Fruit fly (Drosophila melanogaster): ENCODE data around the gene CG12990.

Gene CG12990

dm6 chrX:17624983-17625401 lies 46.7 kb downstream of the CG12990 start (continued):
- TF ChIP-seq lz (GFP tag; optimal IDR thresholded peaks at IDR 0.05) = peak; percentile 95
- peak; percentile 95 for TF ChIP-seq Sox102F (GFP tag; optimal IDR thresholded peaks at IDR 0.05)
- peak; percentile 74 for TF ChIP-seq dsx (GFP tag; optimal IDR thresholded peaks at IDR 0.05; ENCODE audit: poor library complexity, severe bottlenecking)
- TF ChIP-seq CG8319 (GFP tag; optimal IDR thresholded peaks at IDR 0.05) = peak; percentile 83
- TF ChIP-seq pdm3 (GFP tag; optimal IDR thresholded peaks at IDR 0.05) = peak; percentile 90
- TF ChIP-seq CG8632 (GFP tag; optimal IDR thresholded peaks at IDR 0.05) = peak; percentile 89
- peak; percentile 86 for TF ChIP-seq CG6163 (GFP tag; IDR thresholded peaks at IDR 0.05)
- peak; percentile 91 for TF ChIP-seq Sox14 (GFP tag; optimal IDR thresholded peaks at IDR 0.05)
- peak; percentile 84 for TF ChIP-seq CG11294 (GFP tag; IDR thresholded peaks at IDR 0.05)
- peak; percentile 97 for TF ChIP-seq topi (GFP tag; optimal IDR thresholded peaks at IDR 0.05)
- peak; percentile 86 for TF ChIP-seq CG10669 (GFP tag; optimal IDR thresholded peaks at IDR 0.05)
- peak; percentile 2 for TF ChIP-seq vri (GFP tag; optimal IDR thresholded peaks at IDR 0.05)
- TF ChIP-seq Hr38 (GFP tag; optimal IDR thresholded peaks at IDR 0.05) = no peak
- TF ChIP-seq svp (GFP tag) = peak; percentile 97
- peak; percentile 90 for TF ChIP-seq OdsH (GFP tag; optimal IDR thresholded peaks at IDR 0.05)

- no peak; the same call in 1 of the 3 replicates for TF ChIP-seq CG6163 (GFP tag; IDR thresholded peaks at IDR 0.05)
- peak; percentile 93 for TF ChIP-seq vri (GFP tag; optimal IDR thresholded peaks at IDR 0.05)
- peak; percentile 7 for TF ChIP-seq CG32006 (GFP tag; optimal IDR thresholded peaks at IDR 0.05)
- TF ChIP-seq Eip78C (GFP tag) = peak; percentile 61
- no peak for TF ChIP-seq CG6276 (GFP tag; optimal IDR thresholded peaks at IDR 0.05)
- 0 out of 2 replicates have a peak, but pooled peaks have one; percentile 23 for TF ChIP-seq CG11294 (GFP tag; IDR thresholded peaks at IDR 0.05)
- 0 out of 3 replicates have a peak, but pooled peaks have one; percentile 7 for TF ChIP-seq eg (GFP tag; IDR thresholded peaks at IDR 0.05)
These were observed 47.3 kb downstream of the CG12990 start for dm6 chrX:17624223-17624982.

- TF ChIP-seq Sox14 (GFP tag; optimal IDR thresholded peaks at IDR 0.05) (no peak), dsx (GFP tag; optimal IDR thresholded peaks at IDR 0.05; ENCODE audit: poor library complexity, severe bottlenecking) (no peak), acj6 (GFP tag; optimal IDR thresholded peaks at IDR 0.05) (no peak), CG9139 (GFP tag; optimal IDR thresholded peaks at IDR 0.05) (no peak), esn (GFP tag; optimal IDR thresholded peaks at IDR 0.05) (no peak), Eip93F (GFP tag; optimal IDR thresholded peaks at IDR 0.05) (no peak), cyc (GFP tag; optimal IDR thresholded peaks at IDR 0.05) (no peak), Sox102F (GFP tag; optimal IDR thresholded peaks at IDR 0.05) (no peak), Eip75B (GFP tag; optimal IDR thresholded peaks at IDR 0.05) (no peak), CG6808 (GFP tag; optimal IDR thresholded peaks at IDR 0.05) (no peak), salr (GFP tag; optimal IDR thresholded peaks at IDR 0.05) (no peak), CG16779 (tag; optimal IDR thresholded peaks at IDR 0.05) (no peak), CG32006 (GFP tag; optimal IDR thresholded peaks at IDR 0.05) (no peak), Blimp-1 (GFP tag; optimal IDR thresholded peaks at IDR 0.05) (no peak), CG11294 (GFP tag; IDR thresholded peaks at IDR 0.05) (no peak), Smox (GFP tag; optimal IDR thresholded peaks at IDR 0.05) (no peak), spab (GFP tag; optimal IDR thresholded peaks at IDR 0.05) (no peak), CG6276 (GFP tag; optimal IDR thresholded peaks at IDR 0.05) (no peak)
These were observed 49.5 kb downstream of the CG12990 start for dm6 chrX:17622187-17622586.

Measured in whole organism, prepupa.